Fruit fly (Drosophila melanogaster): ENCODE measurements around the gene Sf3b5.
A peak's percentile ranks its signal among the peaks of the same experiment; 100 is the strongest.

Gene Sf3b5

dm6 chr3R:8984602-8985074 is 30.5 kb downstream of the Sf3b5 start, which contains the start of gene CG11970 (continued):
- no peak for TF ChIP-seq CG17186 (GFP tag; optimal IDR thresholded peaks at IDR 0.05)
- TF ChIP-seq CG7357 (GFP tag; IDR thresholded peaks at IDR 0.05) = no peak
- no peak for TF ChIP-seq hb (GFP tag; IDR thresholded peaks at IDR 0.05; ENCODE audit: partially characterized antibody)
- peak; percentile 41 for TF ChIP-seq CG2116 (GFP tag; optimal IDR thresholded peaks at IDR 0.05)
- peak; percentile 56; the same call in 1 of the 2 replicates for TF ChIP-seq Rfx (GFP tag; IDR thresholded peaks at IDR 0.05)
- TF ChIP-seq CG11723 (GFP tag; optimal IDR thresholded peaks at IDR 0.05) = no peak
- no peak for TF ChIP-seq CG11398 (GFP tag; optimal IDR thresholded peaks at IDR 0.05)
- no peak for TF ChIP-seq hth (optimal IDR thresholded peaks at IDR 0.05)
- TF ChIP-seq CG42726 (GFP tag; IDR thresholded peaks at IDR 0.05; ENCODE audit: partially characterized antibody) = no peak
- TF ChIP-seq tgo (GFP tag; IDR thresholded peaks at IDR 0.05) = peak; percentile 19; the same call in 1 of the 3 replicates
- TF ChIP-seq Hand (GFP tag; optimal IDR thresholded peaks at IDR 0.05) = no peak
- TF ChIP-seq zfh1 (GFP tag; IDR thresholded peaks at IDR 0.05) = peak; percentile 56; the same call in 2 of the 3 replicates
- TF ChIP-seq Vsx1 (GFP tag; optimal IDR thresholded peaks at IDR 0.05) = no peak
- peak; percentile 73 for TF ChIP-seq Dp (GFP tag; optimal IDR thresholded peaks at IDR 0.05)
- TF ChIP-seq CG15696 (tag; optimal IDR thresholded peaks at IDR 0.05) = peak; percentile 19
- TF ChIP-seq kni (GFP tag; optimal IDR thresholded peaks at IDR 0.05) = no peak
- no peak for TF ChIP-seq otp (GFP tag; IDR thresholded peaks at IDR 0.05)
- TF ChIP-seq Scr (GFP tag; IDR thresholded peaks at IDR 0.05; ENCODE audit: partially characterized antibody) = peak; percentile 73
- TF ChIP-seq Ptx1 (GFP tag; IDR thresholded peaks at IDR 0.05) = peak; percentile 49
- TF ChIP-seq emc (GFP tag; optimal IDR thresholded peaks at IDR 0.05) = no peak
- TF ChIP-seq Lim3 (GFP tag; IDR thresholded peaks at IDR 0.05) = no peak
- TF ChIP-seq CG13624 (GFP tag; optimal IDR thresholded peaks at IDR 0.05) = no peak
- TF ChIP-seq Ssrp (tag; optimal IDR thresholded peaks at IDR 0.05) = peak; percentile 14
- peak; percentile 13 for TF ChIP-seq trem (tag; optimal IDR thresholded peaks at IDR 0.05)
- no peak for TF ChIP-seq CG11695 (GFP tag; IDR thresholded peaks at IDR 0.05)
- TF ChIP-seq dm (GFP tag; optimal IDR thresholded peaks at IDR 0.05) = peak; percentile 61
- TF ChIP-seq CG15269 (tag; optimal IDR thresholded peaks at IDR 0.05) = no peak
- no peak for TF ChIP-seq HmgD (GFP tag; optimal IDR thresholded peaks at IDR 0.05)
- no peak for TF ChIP-seq slp2 (GFP tag; optimal IDR thresholded peaks at IDR 0.05)
- TF ChIP-seq Ets65A (GFP tag) = peak; percentile 88
- no peak for TF ChIP-seq CG31441 (GFP tag; IDR thresholded peaks at IDR 0.05)
- no peak for TF ChIP-seq toy (GFP tag; IDR thresholded peaks at IDR 0.05)
- no peak for TF ChIP-seq zf30C (GFP tag; optimal IDR thresholded peaks at IDR 0.05)
- no peak for TF ChIP-seq BtbVII (GFP tag; optimal IDR thresholded peaks at IDR 0.05)
- 0 out of 2 replicates have a peak, but pooled peaks have one; percentile 40 for TF ChIP-seq CG7372 (GFP tag; IDR thresholded peaks at IDR 0.05)
- TF ChIP-seq Dll (GFP tag; IDR thresholded peaks at IDR 0.05; ENCODE audit: partially characterized antibody) = peak; percentile 71
- peak; percentile 57 for TF ChIP-seq Dref (GFP tag; IDR thresholded peaks at IDR 0.05)
- peak; percentile 72 for TF ChIP-seq CG9932 (GFP tag; IDR thresholded peaks at IDR 0.05)
- TF ChIP-seq gcm (GFP tag; optimal IDR thresholded peaks at IDR 0.05) = no peak
- no peak for TF ChIP-seq CG12744 (GFP tag; optimal IDR thresholded peaks at IDR 0.05)
- 0 out of 2 replicates have a peak, but pooled peaks have one; percentile 44 for TF ChIP-seq CG11085 (GFP tag; IDR thresholded peaks at IDR 0.05)
- no peak for TF ChIP-seq twi (tag; optimal IDR thresholded peaks at IDR 0.05)
- no peak for TF ChIP-seq CG8944 (GFP tag; optimal IDR thresholded peaks at IDR 0.05)
- no peak for TF ChIP-seq h (optimal IDR thresholded peaks at IDR 0.05)
- peak; percentile 30 for TF ChIP-seq CG12659 (GFP tag; optimal IDR thresholded peaks at IDR 0.05)
- no peak for TF ChIP-seq lab (GFP tag; optimal IDR thresholded peaks at IDR 0.05)
- no peak for TF ChIP-seq Meics (GFP tag; optimal IDR thresholded peaks at IDR 0.05)
- TF ChIP-seq CG18764 (GFP tag; optimal IDR thresholded peaks at IDR 0.05) = no peak
- TF ChIP-seq CG33557 (GFP tag; optimal IDR thresholded peaks at IDR 0.05) = no peak
- peak; percentile 8 for TF ChIP-seq nerfin-1 (tag; optimal IDR thresholded peaks at IDR 0.05)
- TF ChIP-seq dpn (GFP tag; optimal IDR thresholded peaks at IDR 0.05) = peak; percentile 51 to 61

Data from whole organism, embryonic.